Worm (Caenorhabditis elegans) whole organism, young adult: ENCODE results near the gene C40H5.2.
A peak's percentile ranks its signal among the peaks of the same experiment; 100 is the strongest.

Experiments
- B0336.3 ChIP-seq: fragments of 200-800 bp; sonication (Bioruptor generic); IDR thresholded peaks from 2 replicates; pipeline ENCODE4 v1.3.6; 2022; ENCODE audit warnings: missing genetic modification characterization, missing compliant biosample characterization
- F33H1.4 ChIP-seq: fragments of 200-800 bp; sonication (Bioruptor generic); IDR thresholded peaks from 2 replicates; pipeline ENCODE4 v1.3.6; 2022; ENCODE audit warnings: missing genetic modification reagents, missing genetic modification characterization, missing compliant biosample characterization
- F37B4.10 ChIP-seq: fragments of 200-800 bp; sonication (Bioruptor generic); IDR thresholded peaks from 2 replicates; pipeline ENCODE4 v1.3.6; 2022; ENCODE audit warnings: missing genetic modification characterization, missing compliant biosample characterization
- F39B2.1 ChIP-seq: fragments of 200-800 bp; sonication (Bioruptor generic); IDR thresholded peaks from 2 replicates; pipeline ENCODE4 v1.3.6; 2022; ENCODE audit warnings: missing genetic modification reagents, missing genetic modification characterization, missing compliant biosample characterization
- K11D2.4 ChIP-seq: fragments of 200-800 bp; sonication (Bioruptor generic); IDR thresholded peaks from 2 replicates; pipeline ENCODE4 v1.3.6; 2022; ENCODE audit warnings: missing genetic modification reagents, missing genetic modification characterization, missing compliant biosample characterization
- K12H6.12 ChIP-seq: fragments of 200-800 bp; sonication (Bioruptor generic); optimal IDR thresholded peaks from 2 replicates; lab custom pipeline; 2018; ENCODE audit warnings: mild to moderate bottlenecking, missing genetic modification characterization, missing compliant biosample characterization
- Y53F4B.3 ChIP-seq: fragments of 200-800 bp; sonication (Bioruptor generic); IDR thresholded peaks from 2 replicates; pipeline ENCODE4 v1.3.6; 2022; ENCODE audit warnings: missing genetic modification reagents, missing genetic modification characterization, missing compliant biosample characterization
- Y56A3A.18 ChIP-seq: fragments of 200-800 bp; sonication (Bioruptor generic); IDR thresholded peaks from 2 replicates; pipeline ENCODE4 v1.3.6; 2022; ENCODE audit warnings: missing genetic modification reagents, missing genetic modification characterization, missing compliant biosample characterization
- Y67H2A.10 ChIP-seq: fragments of 200-800 bp; sonication (Bioruptor generic); conservative IDR thresholded peaks from 2 replicates; pipeline ENCODE4 v1.3.6; 2022; ENCODE audit warnings: missing genetic modification reagents, missing genetic modification characterization, missing compliant biosample characterization
- Y79H2A.3 ChIP-seq: fragments of 200-800 bp; sonication (Bioruptor generic); conservative IDR thresholded peaks from 2 replicates; pipeline ENCODE4 v1.3.6; 2022; ENCODE audit warnings: missing genetic modification reagents, missing genetic modification characterization, missing compliant biosample characterization
- atf-7 ChIP-seq: sonication (generic microtip); optimal IDR thresholded peaks from 2 replicates; lab custom pipeline; 2017; ENCODE audit warnings: mild to moderate bottlenecking, missing genetic modification characterization, missing compliant biosample characterization
- bed-1 ChIP-seq: fragments of 200-800 bp; sonication (Bioruptor generic); IDR thresholded peaks from 2 replicates; pipeline ENCODE4 v1.3.6; 2022; ENCODE audit warnings: missing genetic modification reagents, missing genetic modification characterization, missing compliant biosample characterization
- bed-2 ChIP-seq: fragments of 200-800 bp; sonication (Bioruptor generic); IDR thresholded peaks from 2 replicates; pipeline ENCODE4 v1.3.6; 2022; ENCODE audit warnings: missing genetic modification reagents, missing genetic modification characterization, missing compliant biosample characterization
- cebp-1 ChIP-seq, 2 experiments: fragments of 200-800 bp in 1 of 2; sonication (Bioruptor generic) in 1 of 2; sonication (generic microtip) in 1 of 2; IDR thresholded peaks in 1 of 2; optimal IDR thresholded peaks in 1 of 2; 2 replicates each; pipeline versions ENCODE4 v1.3.6 to Lab custom; 2017 to 2022; ENCODE audit warnings: missing compliant biosample characterization in 2 of 2, missing genetic modification characterization in 2 of 2, mild to moderate bottlenecking in 1 of 2, missing genetic modification reagents in 1 of 2, moderate library complexity in 1 of 2
- ceh-58 ChIP-seq: fragments of 200-800 bp; sonication (Bioruptor generic); IDR thresholded peaks from 2 replicates; pipeline ENCODE4 v1.3.6; 2022; ENCODE audit warnings: missing genetic modification characterization, missing compliant biosample characterization
- dpl-1 ChIP-seq: fragments of 150-350 bp; optimal IDR thresholded peaks from 2 replicates; lab custom pipeline; 2014; ENCODE audit warnings: missing biosample characterization, missing genetic modification reagents, missing genetic modification characterization
- egl-18 ChIP-seq: fragments of 200-800 bp; sonication (Bioruptor generic); IDR thresholded peaks from 2 replicates; pipeline ENCODE4 v1.3.6; 2022; ENCODE audit warnings: missing genetic modification reagents, missing genetic modification characterization, missing compliant biosample characterization
- egl-44 ChIP-seq: fragments of 200-800 bp; sonication (Bioruptor generic); IDR thresholded peaks from 2 replicates; pipeline ENCODE4 v1.3.6; 2022; ENCODE audit warnings: missing genetic modification reagents, missing genetic modification characterization, missing compliant biosample characterization
- gei-17 ChIP-seq: fragments of 200-800 bp; sonication (Bioruptor generic); optimal IDR thresholded peaks from 2 replicates; lab custom pipeline; 2018; ENCODE audit warnings: mild to moderate bottlenecking, missing genetic modification characterization, missing compliant biosample characterization
- hrde-1 ChIP-seq: sonication (generic microtip); optimal IDR thresholded peaks from 2 replicates; lab custom pipeline; 2016; ENCODE audit warnings: missing genetic modification characterization, mild to moderate bottlenecking, missing compliant biosample characterization, moderate library complexity, missing genotype, missing genetic modification reagents, borderline replicate concordance
- lin-40 ChIP-seq: sonication (generic microtip); optimal IDR thresholded peaks from 2 replicates; lab custom pipeline; 2016; ENCODE audit warnings: missing genetic modification characterization, mild to moderate bottlenecking, missing compliant biosample characterization, missing genotype, missing genetic modification reagents
- lin-54 ChIP-seq: fragments of 200-800 bp; sonication (Bioruptor generic); optimal IDR thresholded peaks from 2 replicates; lab custom pipeline; 2018; ENCODE audit warnings: mild to moderate bottlenecking, missing genetic modification characterization, missing compliant biosample characterization
- madf-6 ChIP-seq: fragments of 200-800 bp; sonication (Bioruptor generic); IDR thresholded peaks from 2 replicates; pipeline ENCODE4 v1.3.6; 2022; ENCODE audit warnings: missing genetic modification reagents, missing genetic modification characterization, missing compliant biosample characterization
- mxl-1 ChIP-seq: sonication (generic microtip); optimal IDR thresholded peaks from 2 replicates; lab custom pipeline; 2016; ENCODE audit warnings: missing genetic modification characterization, missing compliant biosample characterization
- nfya-1 ChIP-seq: sonication (generic microtip); optimal IDR thresholded peaks from 2 replicates; lab custom pipeline; 2017; ENCODE audit warnings: antibody characterized with exemption, missing compliant biosample characterization, missing genetic modification characterization, borderline replicate concordance; ENCODE audit not compliant: insufficient read depth
- nhr-80 ChIP-seq: sonication (generic microtip); optimal IDR thresholded peaks from 2 replicates; lab custom pipeline; 2016; ENCODE audit warnings: missing genetic modification characterization, missing compliant biosample characterization
- pha-4 ChIP-seq: fragments of 150-350 bp; sonication (generic microtip); optimal IDR thresholded peaks from 2 replicates; lab custom pipeline; 2014; ENCODE audit warnings: missing biosample characterization, missing genetic modification reagents, missing genetic modification characterization
- rec-8 ChIP-seq, 2 experiments: sonication (generic microtip); optimal IDR thresholded peaks; 2 replicates each; lab custom pipeline; 2016; ENCODE audit warnings: mild to moderate bottlenecking in 2 of 2, missing genetic modification characterization in 2 of 2, missing genetic modification reagents in 2 of 2, missing genotype in 2 of 2, missing biosample characterization in 1 of 2, missing compliant biosample characterization in 1 of 2, moderate library complexity in 1 of 2
- rpc-1 ChIP-seq, 2 experiments: fragments of 150-350 bp in 1 of 2; sonication (generic microtip) in 1 of 2; optimal IDR thresholded peaks; 2 replicates each; lab custom pipeline; 2014 to 2018; ENCODE audit warnings: missing biosample characterization in 1 of 2, missing genetic modification characterization in 1 of 2, missing genetic modification reagents in 1 of 2, missing genotype in 1 of 2
- snpc-1.3 ChIP-seq: sonication (generic microtip); optimal IDR thresholded peaks from 2 replicates; lab custom pipeline; 2017; ENCODE audit warnings: missing genetic modification characterization, mild to moderate bottlenecking, missing compliant biosample characterization, antibody characterized with exemption, moderate library complexity, missing genotype, missing genetic modification reagents; ENCODE audit not compliant: insufficient read depth
- tbp1 ChIP-seq: fragments of 200-800 bp; sonication (Bioruptor generic); optimal IDR thresholded peaks from 2 replicates; lab custom pipeline; 2018; ENCODE audit warnings: mild to moderate bottlenecking, missing genetic modification characterization, missing compliant biosample characterization
- tbx-9 ChIP-seq: sonication (generic microtip); optimal IDR thresholded peaks from 2 replicates; lab custom pipeline; 2016; ENCODE audit warnings: borderline replicate concordance, missing genetic modification characterization, inconsistent platforms, missing compliant biosample characterization
- unc-130 ChIP-seq: sonication (generic microtip); optimal IDR thresholded peaks from 2 replicates; lab custom pipeline; 2016; ENCODE audit warnings: missing genetic modification reagents, missing genetic modification characterization, missing compliant biosample characterization
- ztf-18 ChIP-seq: sonication (generic microtip); optimal IDR thresholded peaks from 2 replicates; lab custom pipeline; 2016; ENCODE audit warnings: missing genotype, mild to moderate bottlenecking, missing genetic modification characterization, missing compliant biosample characterization
- ztf-25 ChIP-seq: fragments of 200-800 bp; sonication (Bioruptor generic); IDR thresholded peaks from 2 replicates; pipeline ENCODE4 v1.3.6; 2022; ENCODE audit warnings: missing genetic modification reagents, missing genetic modification characterization, missing compliant biosample characterization
- ztf-28 ChIP-seq: fragments of 200-800 bp; sonication (Bioruptor generic); IDR thresholded peaks from 2 replicates; pipeline ENCODE4 v1.3.6; 2022; ENCODE audit warnings: missing genetic modification reagents, missing genetic modification characterization, missing compliant biosample characterization

Gene C40H5.2

ce11 chrX:11720058-11720457 is 25.8 kb upstream of the C40H5.2 start:
- peak; percentile 5 for TF ChIP-seq nhr-80 (tag; lab: Kevin White, UChicago)
- no peak for TF ChIP-seq Y67H2A.10 (GFP tag; lab: Robert Waterston, UW)

ce11 chrX:11723781-11724201 is 22.1 kb upstream of the C40H5.2 start, which contains the start of gene D1053.4:
TSS of gene D1053.4 (minus strand) at chrX:11723800.
- TF ChIP-seq F37B4.10 (GFP tag; lab: Robert Waterston, UW) (no peak), nhr-80 (tag; lab: Kevin White, UChicago) (peak; percentile 81)

- no peak for TF ChIP-seq egl-18 (GFP tag; lab: Robert Waterston, UW)
- TF ChIP-seq lin-54 (GFP tag; lab: Kevin White, UChicago): no peak
- TF ChIP-seq, all 124 proteins: peak for 0
Measured at ce11 chrX:11725646-11726045, 20.2 kb upstream of the C40H5.2 start.

- TF ChIP-seq Y67H2A.10 (GFP tag; lab: Robert Waterston, UW): no peak
- TF ChIP-seq tbx-9 (tag; lab: Kevin White, UChicago): no peak
- TF ChIP-seq mxl-1: no peak
- no peak for TF ChIP-seq F39B2.1 (GFP tag; lab: Robert Waterston, UW)
- TF ChIP-seq tbp1 (GFP tag; lab: Kevin White, UChicago): no peak
- no peak for TF ChIP-seq Y56A3A.18
- TF ChIP-seq madf-6: no peak
- no peak for TF ChIP-seq ztf-25 (GFP tag; lab: Robert Waterston, UW)
- no peak for TF ChIP-seq lin-40 (tag; lab: Kevin White, UChicago)
- no peak for TF ChIP-seq bed-2 (GFP tag; lab: Robert Waterston, UW)
- no peak for TF ChIP-seq unc-130 (GFP tag; lab: Kevin White, UChicago)
- TF ChIP-seq dpl-1 (GFP tag; lab: Kevin White, UChicago): no peak
- no peak for TF ChIP-seq bed-1 (GFP tag; lab: Robert Waterston, UW)
- TF ChIP-seq F33H1.4 (GFP tag; lab: Robert Waterston, UW): no peak
- no peak for TF ChIP-seq rec-8 (tag; optimal IDR thresholded peaks at IDR 0.05; lab: Kevin White, UChicago)
- TF ChIP-seq gei-17 (GFP tag; lab: Kevin White, UChicago): no peak
Measured at ce11 chrX:11726450-11726849, 19.4 kb upstream of the C40H5.2 start.

ce11 chrX:11727761-11728160 is 18.1 kb upstream of the C40H5.2 start, which contains the start of the genes gst-42 and D1053.2:
TSS of gene gst-42 (minus strand) at chrX:11727936.
TSS of gene D1053.2 (plus strand) at chrX:11728151.
- TF ChIP-seq lin-40 (tag; lab: Kevin White, UChicago): peak; percentile 23
- no peak for TF ChIP-seq egl-44 (GFP tag; lab: Robert Waterston, UW)
- peak; percentile 77 for TF ChIP-seq pha-4 (tag; lab: Kevin White, UChicago)
- TF ChIP-seq cebp-1 (GFP tag; IDR thresholded peaks at IDR 0.05; lab: Robert Waterston, UW): no peak
- peak; percentile 10 for TF ChIP-seq cebp-1 (tag; optimal IDR thresholded peaks at IDR 0.05; lab: Kevin White, UChicago)
- TF ChIP-seq nhr-80 (tag; lab: Kevin White, UChicago): peak; percentile 92
- 0 out of 2 replicates have a peak, but pooled peaks have one; percentile 16 for TF ChIP-seq B0336.3 (GFP tag; lab: Robert Waterston, UW)
- TF ChIP-seq atf-7 (tag; lab: Kevin White, UChicago): peak; percentile 49
- TF ChIP-seq dpl-1 (GFP tag; lab: Kevin White, UChicago): no peak
- TF ChIP-seq F33H1.4 (GFP tag; lab: Robert Waterston, UW): no peak
- TF ChIP-seq, all 124 proteins: peak for 6

ce11 chrX:11732752-11733151 is 13.1 kb upstream of the C40H5.2 start:
- TF ChIP-seq hrde-1 (tag; lab: Kevin White, UChicago): no peak
- no peak for TF ChIP-seq F39B2.1 (GFP tag; lab: Robert Waterston, UW)
- TF ChIP-seq K11D2.4 (GFP tag; lab: Robert Waterston, UW): no peak
- no peak for TF ChIP-seq Y79H2A.3 (GFP tag; lab: Robert Waterston, UW)
- no peak for TF ChIP-seq ceh-58 (GFP tag; lab: Robert Waterston, UW)
- no peak for TF ChIP-seq rpc-1 (optimal IDR thresholded peaks at IDR 0.05; lab: Kevin White, UChicago)
- TF ChIP-seq rpc-1 (tag; optimal IDR thresholded peaks at IDR 0.05; lab: Kevin White, UChicago): no peak
- TF ChIP-seq snpc-1.3 (tag; lab: Kevin White, UChicago): no peak
- TF ChIP-seq lin-54 (GFP tag; lab: Kevin White, UChicago): no peak
- no peak for TF ChIP-seq cebp-1 (GFP tag; IDR thresholded peaks at IDR 0.05; lab: Robert Waterston, UW)
- TF ChIP-seq cebp-1 (tag; optimal IDR thresholded peaks at IDR 0.05; lab: Kevin White, UChicago): no peak
- TF ChIP-seq ztf-28 (GFP tag; lab: Robert Waterston, UW): no peak
- no peak for TF ChIP-seq nfya-1 (tag; lab: Kevin White, UChicago)
- no peak for TF ChIP-seq K12H6.12 (tag; lab: Kevin White, UChicago)
- no peak for TF ChIP-seq ztf-18 (tag; lab: Kevin White, UChicago)
- TF ChIP-seq Y53F4B.3 (GFP tag; lab: Robert Waterston, UW): no peak
